Fruit fly (Drosophila melanogaster) whole organism, wandering third instar larva: Measurements from ENCODE around the gene CG17211.

Source experiments
- CG32264 ChIP-seq: fragments of 200-800 bp; sonication (Bioruptor generic); optimal IDR thresholded peaks from 2 replicates; lab custom pipeline; 2016; ENCODE audit warnings: missing biosample characterization, missing genetic modification characterization
- Dfd ChIP-seq: fragments of >200 bp; optimal IDR thresholded peaks from 2 replicates; lab custom pipeline; 2017; ENCODE audit warnings: missing biosample characterization, missing genetic modification characterization
- Hr78 ChIP-seq: fragments of >200 bp; optimal IDR thresholded peaks from 2 replicates; lab custom pipeline; 2017; ENCODE audit warnings: missing biosample characterization, missing genetic modification characterization
- Myc ChIP-seq: fragments of >200 bp; optimal IDR thresholded peaks from 2 replicates; lab custom pipeline; 2017
- Sp1 ChIP-seq: fragments of 200-800 bp; sonication (Bioruptor generic); optimal IDR thresholded peaks from 3 replicates; lab custom pipeline; 2019; ENCODE audit warnings: missing biosample characterization, mild to moderate bottlenecking, missing genetic modification characterization, moderate library complexity
- br ChIP-seq: fragments of 200-800 bp; sonication (Bioruptor generic); optimal IDR thresholded peaks from 2 replicates; lab custom pipeline; 2016; ENCODE audit warnings: missing biosample characterization, missing genetic modification characterization
- fru ChIP-seq: fragments of 200-800 bp; sonication (Bioruptor generic); optimal IDR thresholded peaks from 3 replicates; lab custom pipeline; 2016; ENCODE audit warnings: missing biosample characterization, mild to moderate bottlenecking, missing genetic modification characterization
- h ChIP-seq: fragments of 200-800 bp; sonication (Bioruptor generic); optimal IDR thresholded peaks from 3 replicates; lab custom pipeline; 2016; ENCODE audit warnings: missing biosample characterization, mild to moderate bottlenecking, missing genetic modification characterization
- jim ChIP-seq: fragments of 175-275, 200-325 bp; sonication (Bioruptor generic); optimal IDR thresholded peaks from 2 replicates; lab custom pipeline; 2016; ENCODE audit warnings: missing biosample characterization, mild to moderate bottlenecking, missing genetic modification characterization
- usp ChIP-seq: fragments of >200 bp; optimal IDR thresholded peaks from 2 replicates; lab custom pipeline; 2017; ENCODE audit warnings: missing biosample characterization, missing genetic modification characterization

DNA sequence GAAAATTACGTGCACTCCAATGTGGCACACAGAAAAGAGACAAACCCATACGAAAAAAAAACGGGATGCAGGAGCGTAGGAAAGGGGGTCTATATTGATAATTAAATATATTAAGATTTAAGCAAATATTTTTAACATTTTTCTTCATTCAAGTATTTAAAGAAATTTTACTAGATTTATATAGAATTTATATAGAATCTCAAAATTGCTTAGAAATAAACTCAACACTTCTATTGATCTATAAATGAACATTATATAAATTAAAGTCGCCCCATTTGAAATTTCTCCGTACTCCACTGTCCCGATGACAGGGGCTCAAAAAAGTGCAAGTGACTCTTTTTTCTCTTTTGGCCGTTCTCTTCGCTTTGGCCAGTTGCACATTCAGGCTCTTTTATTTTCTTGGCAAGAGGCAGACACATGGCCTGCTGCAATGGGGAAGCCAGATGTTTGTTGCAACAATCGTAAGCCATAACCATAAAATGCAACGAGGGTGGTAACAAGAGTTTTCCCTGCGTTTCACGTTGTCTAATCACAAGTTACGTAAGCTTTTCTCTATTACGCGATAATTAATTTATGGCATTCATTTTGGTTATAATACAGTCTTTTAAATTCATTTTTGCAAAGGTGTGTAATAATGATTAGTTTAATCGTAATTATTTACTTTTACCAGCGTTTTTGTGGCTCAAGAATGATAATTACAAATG, 48.3 kb upstream of the CG17211 start:
- TF ChIP-seq Dfd (GFP tag; lab: Kevin White, UChicago) = no peak
- TF ChIP-seq fru (GFP tag; lab: Kevin White, UChicago) = peak; percentile 81
- TF ChIP-seq Myc (lab: Kevin White, UChicago) = no peak
- no peak for TF ChIP-seq Hr78 (GFP tag; lab: Kevin White, UChicago)
- TF ChIP-seq h (GFP tag; lab: Kevin White, UChicago) = peak; percentile 63
- TF ChIP-seq jim = no peak
- TF ChIP-seq usp (GFP tag; lab: Kevin White, UChicago) = no peak
- peak; percentile 93 for TF ChIP-seq Sp1
- TF ChIP-seq CG32264 (GFP tag; lab: Kevin White, UChicago) = no peak
- TF ChIP-seq br (GFP tag; lab: Kevin White, UChicago) = peak; percentile 29
